Worm (Caenorhabditis elegans) whole organism, L1 larva: ENCODE measurements around the gene E02C12.10.

Experiments used
- C16A3.4 ChIP-seq: fragments of 150-350 bp; optimal IDR thresholded peaks from 2 replicates; lab custom pipeline; 2014; ENCODE audit warnings: missing biosample characterization, missing genetic modification characterization
- C34B4.2 ChIP-seq: sonication (generic microtip); optimal IDR thresholded peaks from 2 replicates; lab custom pipeline; 2017; ENCODE audit warnings: mild to moderate bottlenecking, missing genetic modification characterization, missing compliant biosample characterization
- F16B12.6 ChIP-seq: fragments of 150-350 bp; optimal IDR thresholded peaks from 2 replicates; lab custom pipeline; 2014; ENCODE audit warnings: missing biosample characterization, missing genetic modification characterization
- aha-1 ChIP-seq: fragments of 150-350 bp; optimal IDR thresholded peaks from 2 replicates; lab custom pipeline; 2014; ENCODE audit warnings: missing biosample characterization, missing genetic modification characterization
- alr-1 ChIP-seq: fragments of 200-800 bp; sonication (Bioruptor generic); optimal IDR thresholded peaks from 2 replicates; lab custom pipeline; 2018; ENCODE audit warnings: borderline replicate concordance, mild to moderate bottlenecking, missing genetic modification characterization, missing compliant biosample characterization
- ama-1 ChIP-seq: fragments of 150-350 bp; optimal IDR thresholded peaks from 2 replicates; lab custom pipeline; 2014
- ceh-63 ChIP-seq: fragments of 200-800 bp; sonication (Bioruptor generic); optimal IDR thresholded peaks from 2 replicates; lab custom pipeline; 2018; ENCODE audit warnings: mild to moderate bottlenecking, missing genetic modification characterization, missing compliant biosample characterization
- dpl-1 ChIP-seq, 3 experiments: fragments of 150-350 bp in 2 of 3; sonication (generic microtip) in 1 of 3; optimal IDR thresholded peaks; 2 replicates each; lab custom pipeline; 2014 to 2017; ENCODE audit warnings: missing biosample characterization in 3 of 3, missing genetic modification characterization in 3 of 3, missing genetic modification reagents in 3 of 3
- efl-1 ChIP-seq, 4 experiments: fragments of 150-350 bp; optimal IDR thresholded peaks in 3 of 4; peaks in 1 of 4; 1 replicate in 1 of 4; 2 replicates in 3 of 4; lab custom pipeline; 2014; ENCODE audit warnings: missing biosample characterization in 2 of 4, missing genetic modification characterization in 2 of 4, missing genetic modification reagents in 2 of 4
- efl-3 ChIP-seq: fragments of 200-800 bp; sonication (Bioruptor generic); optimal IDR thresholded peaks from 2 replicates; lab custom pipeline; 2018; ENCODE audit warnings: mild to moderate bottlenecking, missing genetic modification characterization, missing compliant biosample characterization
- egl-13 ChIP-seq: sonication (generic microtip); optimal IDR thresholded peaks from 2 replicates; lab custom pipeline; 2016; ENCODE audit warnings: missing genotype, missing genetic modification reagents, missing genetic modification characterization, missing compliant biosample characterization
- egl-27 ChIP-seq, 2 experiments: fragments of 150-350 bp in 1 of 2; sonication (generic microtip); optimal IDR thresholded peaks; 3 replicates each; lab custom pipeline; 2017 to 2018; ENCODE audit warnings: missing biosample characterization in 2 of 2, missing genetic modification characterization in 2 of 2, missing genetic modification reagents in 2 of 2
- elt-2 ChIP-seq: sonication (generic microtip); optimal IDR thresholded peaks from 2 replicates; lab custom pipeline; 2016; ENCODE audit warnings: missing genetic modification characterization, mild to moderate bottlenecking, inconsistent platforms, missing compliant biosample characterization, missing genetic modification reagents
- elt-3 ChIP-seq, 6 experiments: fragments of 150-350 bp in 1 of 6; sonication (generic microtip); optimal IDR thresholded peaks; 2 replicates each; lab custom pipeline; 2017 to 2018; ENCODE audit warnings: missing biosample characterization in 6 of 6, missing genetic modification characterization in 6 of 6, inconsistent platforms in 1 of 6
- ets-5 ChIP-seq: fragments of 200-800 bp; sonication (Bioruptor generic); IDR thresholded peaks from 2 replicates; pipeline ENCODE4 v1.3.6; 2022; ENCODE audit warnings: missing genetic modification characterization, missing compliant biosample characterization
- fkh-10 ChIP-seq: sonication (generic microtip); optimal IDR thresholded peaks from 2 replicates; lab custom pipeline; 2017; ENCODE audit warnings: missing biosample characterization, missing genetic modification reagents, missing genetic modification characterization
- fos-1 ChIP-seq: fragments of 150-350 bp; optimal IDR thresholded peaks from 2 replicates; lab custom pipeline; 2014; ENCODE audit warnings: missing biosample characterization, missing genetic modification characterization
- hlh-17 ChIP-seq: fragments of 200-800 bp; sonication (Bioruptor generic); optimal IDR thresholded peaks from 2 replicates; lab custom pipeline; 2018; ENCODE audit warnings: missing genetic modification characterization, mild to moderate bottlenecking, missing compliant biosample characterization, moderate library complexity, borderline replicate concordance
- hlh-4 ChIP-seq: sonication (generic microtip); optimal IDR thresholded peaks from 2 replicates; lab custom pipeline; 2016; ENCODE audit warnings: mild to moderate bottlenecking, missing genetic modification characterization, missing compliant biosample characterization
- hpl-2 ChIP-seq: fragments of 150-350 bp; optimal IDR thresholded peaks from 2 replicates; lab custom pipeline; 2014; ENCODE audit warnings: missing biosample characterization, missing genetic modification reagents, missing genetic modification characterization
- irx-1 ChIP-seq: sonication (generic microtip); optimal IDR thresholded peaks from 2 replicates; lab custom pipeline; 2016; ENCODE audit warnings: missing genetic modification characterization, missing compliant biosample characterization
- isw-1 ChIP-seq: fragments of 200-800 bp; sonication (Bioruptor generic); IDR thresholded peaks from 2 replicates; pipeline ENCODE4 v1.3.6; 2022; ENCODE audit warnings: missing genetic modification characterization, missing compliant biosample characterization
- lin-14 ChIP-seq: fragments of 200-800 bp; sonication (Bioruptor generic); optimal IDR thresholded peaks from 2 replicates; lab custom pipeline; 2018; ENCODE audit warnings: mild to moderate bottlenecking, missing genetic modification characterization, moderate library complexity, missing compliant biosample characterization
- lir-3 ChIP-seq: sonication (generic microtip); optimal IDR thresholded peaks from 2 replicates; lab custom pipeline; 2016; ENCODE audit warnings: mild to moderate bottlenecking, missing genetic modification characterization, moderate library complexity, missing compliant biosample characterization; ENCODE audit not compliant: poor library complexity
- mab-9 ChIP-seq: fragments of 200-800 bp; sonication (Bioruptor generic); IDR thresholded peaks from 2 replicates; pipeline ENCODE4 v1.3.6; 2022; ENCODE audit warnings: missing genetic modification reagents, missing genetic modification characterization, missing compliant biosample characterization
- mdl-1 ChIP-seq, 2 experiments: fragments of 150-350 bp; optimal IDR thresholded peaks; 2 replicates each; lab custom pipeline; 2014 to 2017; ENCODE audit warnings: missing biosample characterization in 2 of 2, missing genetic modification characterization in 2 of 2, inconsistent platforms in 1 of 2
- mef-2 ChIP-seq: fragments of 150-350 bp; optimal IDR thresholded peaks from 2 replicates; lab custom pipeline; 2014; ENCODE audit warnings: missing biosample characterization, missing genetic modification characterization
- nhr-19 ChIP-seq: fragments of 200-800 bp; sonication (Bioruptor generic); conservative IDR thresholded peaks from 2 replicates; pipeline ENCODE4 v1.3.6; 2022; ENCODE audit warnings: missing genetic modification characterization, missing compliant biosample characterization
- nhr-20 ChIP-seq: sonication (generic microtip); optimal IDR thresholded peaks from 2 replicates; lab custom pipeline; 2016; ENCODE audit warnings: mild to moderate bottlenecking, missing genetic modification characterization, missing compliant biosample characterization
- nhr-28 ChIP-seq: fragments of 150-350 bp; optimal IDR thresholded peaks from 2 replicates; lab custom pipeline; 2014; ENCODE audit warnings: missing biosample characterization, missing genetic modification characterization
- nhr-47 ChIP-seq: sonication (generic microtip); optimal IDR thresholded peaks from 2 replicates; lab custom pipeline; 2016; ENCODE audit warnings: mild to moderate bottlenecking, missing genetic modification characterization, moderate library complexity, missing compliant biosample characterization
- nhr-71 ChIP-seq: sonication (generic microtip); optimal IDR thresholded peaks from 2 replicates; lab custom pipeline; 2016; ENCODE audit warnings: mild to moderate bottlenecking, missing genetic modification characterization, moderate library complexity, missing compliant biosample characterization
- nhr-76 ChIP-seq: sonication (generic microtip); optimal IDR thresholded peaks from 2 replicates; lab custom pipeline; 2017; ENCODE audit warnings: missing biosample characterization, missing genetic modification characterization
- nhr-77 ChIP-seq: fragments of 150-350 bp; optimal IDR thresholded peaks from 2 replicates; lab custom pipeline; 2014; ENCODE audit warnings: missing biosample characterization, missing genetic modification characterization
- nhr-84 ChIP-seq: sonication (generic microtip); optimal IDR thresholded peaks from 2 replicates; lab custom pipeline; 2017; ENCODE audit warnings: missing biosample characterization, missing genetic modification characterization
- nhr-90 ChIP-seq: sonication (generic microtip); optimal IDR thresholded peaks from 2 replicates; lab custom pipeline; 2016; ENCODE audit warnings: mild to moderate bottlenecking, missing genetic modification characterization, missing compliant biosample characterization; ENCODE audit not compliant: poor library complexity
- pag-3 ChIP-seq: sonication (generic microtip); optimal IDR thresholded peaks from 2 replicates; lab custom pipeline; 2017; ENCODE audit warnings: missing genetic modification characterization, mild to moderate bottlenecking, missing compliant biosample characterization, antibody characterized with exemption, borderline replicate concordance; ENCODE audit not compliant: insufficient read depth
- pqm-1 ChIP-seq: sonication (generic microtip); optimal IDR thresholded peaks from 3 replicates; lab custom pipeline; 2017; ENCODE audit warnings: missing biosample characterization, missing genetic modification characterization
- rnt-1 ChIP-seq: sonication (generic microtip); optimal IDR thresholded peaks from 2 replicates; lab custom pipeline; 2016; ENCODE audit warnings: mild to moderate bottlenecking, missing genetic modification characterization, moderate library complexity, missing compliant biosample characterization
- skn-1 ChIP-seq: fragments of 150-350 bp; optimal IDR thresholded peaks from 2 replicates; lab custom pipeline; 2014; ENCODE audit warnings: missing biosample characterization, missing genetic modification characterization
- sox-4 ChIP-seq: sonication (generic microtip); optimal IDR thresholded peaks from 2 replicates; lab custom pipeline; 2016; ENCODE audit warnings: missing genetic modification characterization, missing compliant biosample characterization
- tbx-2 ChIP-seq: sonication (generic microtip); optimal IDR thresholded peaks from 2 replicates; lab custom pipeline; 2016; ENCODE audit warnings: missing genetic modification characterization, missing compliant biosample characterization
- unc-130 ChIP-seq: fragments of 150-350 bp; optimal IDR thresholded peaks from 2 replicates; lab custom pipeline; 2017; ENCODE audit warnings: missing biosample characterization, missing genetic modification characterization, inconsistent platforms
- unc-86 ChIP-seq: sonication (generic microtip); optimal IDR thresholded peaks from 2 replicates; lab custom pipeline; 2016; ENCODE audit warnings: missing genetic modification characterization, missing compliant biosample characterization
- unc-98 ChIP-seq: fragments of 200-800 bp; sonication (Bioruptor generic); IDR thresholded peaks from 2 replicates; pipeline ENCODE4 v1.3.6; 2022; ENCODE audit warnings: missing genetic modification characterization, missing compliant biosample characterization
- zip-4 ChIP-seq: fragments of 200-800 bp; sonication (Bioruptor generic); optimal IDR thresholded peaks from 2 replicates; lab custom pipeline; 2018; ENCODE audit warnings: mild to moderate bottlenecking, missing genetic modification characterization, moderate library complexity, missing compliant biosample characterization
- ztf-11 ChIP-seq, 2 experiments: sonication (generic microtip); optimal IDR thresholded peaks; 2 replicates each; lab custom pipeline; 2016 to 2017; ENCODE audit warnings: missing genetic modification characterization in 2 of 2, missing biosample characterization in 1 of 2, missing compliant biosample characterization in 1 of 2
- ztf-4 ChIP-seq: fragments of 150-350 bp; optimal IDR thresholded peaks from 2 replicates; lab custom pipeline; 2014; ENCODE audit warnings: missing biosample characterization, missing genetic modification characterization

E02C12.10 gene

DNA sequence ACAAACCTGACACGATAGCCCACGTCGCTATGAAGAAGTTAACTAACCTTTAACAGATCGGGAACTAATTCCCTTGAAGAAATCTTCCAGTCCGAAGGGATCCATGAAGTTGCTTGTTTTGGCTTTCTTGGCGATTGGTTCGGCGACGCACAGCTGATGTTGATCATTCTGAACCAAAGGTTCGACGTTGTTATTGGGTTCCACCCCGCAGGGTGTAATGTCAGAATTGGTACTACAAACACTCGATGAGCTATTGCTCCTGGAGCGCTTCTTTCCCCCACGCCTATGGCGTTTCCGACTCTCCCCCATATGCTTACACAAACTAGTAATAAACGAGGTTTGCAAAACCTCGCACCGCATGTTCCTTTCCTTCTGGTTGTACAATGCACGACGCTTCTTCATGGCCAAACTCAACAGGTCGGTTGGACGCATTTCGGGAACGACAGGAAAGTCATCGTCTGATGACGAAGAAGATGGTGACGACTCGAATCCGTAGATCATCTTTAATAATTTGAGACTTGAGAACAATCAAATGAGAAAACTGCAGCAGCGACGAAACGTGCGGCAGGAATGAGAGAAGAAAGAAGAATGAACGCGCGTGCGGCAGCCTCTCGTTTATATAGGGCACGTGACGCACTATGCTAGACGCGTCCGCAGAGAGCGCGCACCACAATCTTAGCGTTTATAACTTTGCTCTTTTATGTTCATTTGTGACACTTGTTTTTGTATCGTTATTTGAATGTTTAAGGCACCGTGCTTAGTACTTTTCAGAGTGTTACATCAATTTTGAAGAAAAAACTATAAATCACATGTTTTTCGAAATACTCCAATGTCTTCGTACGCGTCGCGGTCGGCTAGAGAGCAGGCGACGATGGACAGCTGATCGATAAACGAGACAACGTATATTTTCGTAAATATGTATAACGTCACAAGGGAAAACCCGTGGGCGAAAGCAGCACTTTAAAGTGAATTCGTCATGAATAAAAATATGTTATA lies 34.3 kb downstream of the E02C12.10 start, which contains the start of gene tos-1:
Gene tos-1 (minus strand): TSS at position 575 of the 996 bp plus-strand sequence.
- TF ChIP-seq ceh-63 (GFP tag; lab: Kevin White, UChicago) (peak; percentile 48), F16B12.6 (tag; lab: Kevin White, UChicago) (no peak), nhr-47 (peak; percentile 100), pqm-1 (no peak), lir-3 (tag; lab: Kevin White, UChicago) (peak; percentile 89), unc-86 (peak; percentile 100), nhr-28 (peak; percentile 72), unc-98 (GFP tag; lab: Robert Waterston, UW) (peak; percentile 97), elt-3 (tag; optimal IDR thresholded peaks at IDR 0.05; lab: Kevin White, UChicago) (peak in 5 of 6 experiments; percentile 81 to 98 (median 90)), hlh-4 (tag; lab: Kevin White, UChicago) (peak; percentile 73), lin-14 (peak; percentile 100), nhr-19 (GFP tag; lab: Robert Waterston, UW) (peak; percentile 98), nhr-90 (tag; lab: Kevin White, UChicago) (peak; percentile 99), zip-4 (GFP tag; lab: Kevin White, UChicago) (peak; percentile 98), sox-4 (tag; lab: Kevin White, UChicago) (peak; percentile 97), C34B4.2 (tag; lab: Kevin White, UChicago) (peak; percentile 90), efl-3 (GFP tag; lab: Kevin White, UChicago) (peak; percentile 70), hlh-17 (GFP tag; lab: Kevin White, UChicago) (no peak), aha-1 (tag; lab: Kevin White, UChicago) (peak; percentile 90), hpl-2 (GFP tag; lab: Kevin White, UChicago) (peak; percentile 95), unc-130 (tag; lab: Kevin White, UChicago) (peak; percentile 69), mdl-1 (tag; optimal IDR thresholded peaks at IDR 0.05; lab: Kevin White, UChicago) (peak; percentile 91 to 97), nhr-77 (tag; lab: Kevin White, UChicago) (peak; percentile 98), irx-1 (tag; lab: Kevin White, UChicago) (peak; percentile 98), alr-1 (tag; lab: Kevin White, UChicago) (no peak), fkh-10 (GFP tag; lab: Kevin White, UChicago) (peak; percentile 98), mef-2 (tag; lab: Kevin White, UChicago) (peak; percentile 14), egl-13 (tag; lab: Kevin White, UChicago) (peak; percentile 99), dpl-1 (GFP tag; optimal IDR thresholded peaks at IDR 0.05; lab: Kevin White, UChicago) (peak; percentile 78 to 85 (median 80)), isw-1 (GFP tag; lab: Robert Waterston, UW) (peak; percentile 99), nhr-71 (tag; lab: Kevin White, UChicago) (peak; percentile 100), fos-1 (tag; lab: Kevin White, UChicago) (peak; percentile 90), ztf-4 (tag; lab: Kevin White, UChicago) (peak; percentile 95), elt-2 (peak; percentile 98), nhr-76 (tag; lab: Kevin White, UChicago) (peak; percentile 85), tbx-2 (tag; lab: Kevin White, UChicago) (peak; percentile 99), nhr-84 (peak; percentile 71), ets-5 (0 out of 2 replicates have a peak, but pooled peaks have one; percentile 69), efl-1 (optimal IDR thresholded peaks at IDR 0.05; lab: Kevin White, UChicago) (peak; percentile 90 to 92), efl-1 (GFP tag; optimal IDR thresholded peaks at IDR 0.05 in 1 of 2; lab: Kevin White, UChicago) (peak; percentile 78 to 99), ama-1 (lab: Kevin White, UChicago) (peak; percentile 99), ztf-11 (tag; optimal IDR thresholded peaks at IDR 0.05; lab: Kevin White, UChicago) (peak in 1 of 2 experiments; percentile 96), C16A3.4 (tag; lab: Kevin White, UChicago) (peak; percentile 97), nhr-20 (tag; lab: Kevin White, UChicago) (peak; percentile 100), skn-1 (peak; percentile 69), pag-3 (tag; lab: Kevin White, UChicago) (peak; percentile 7), mab-9 (GFP tag; lab: Robert Waterston, UW) (peak; percentile 95), rnt-1 (peak; percentile 82), egl-27 (tag; optimal IDR thresholded peaks at IDR 0.05; lab: Kevin White, UChicago) (peak; percentile 82 to 95)
